Worm (Caenorhabditis elegans) whole organism, young adult: Measurements from ENCODE around the gene crp-1.

Experiments used
- ama-1 ChIP-seq, 3 experiments: fragments of 150-350 bp in 1 of 3; sonication (generic microtip) in 2 of 3; optimal IDR thresholded peaks; 2 replicates each; lab custom pipeline; 2014 to 2018; ENCODE audit warnings: missing biosample characterization in 2 of 3, missing genetic modification characterization in 2 of 3, missing genetic modification reagents in 2 of 3
- bed-1 ChIP-seq: fragments of 200-800 bp; sonication (Bioruptor generic); IDR thresholded peaks from 2 replicates; pipeline ENCODE4 v1.3.6; 2022; ENCODE audit warnings: missing genetic modification reagents, missing genetic modification characterization, missing compliant biosample characterization
- ceh-27 ChIP-seq: fragments of 200-800 bp; sonication (Bioruptor generic); optimal IDR thresholded peaks from 2 replicates; lab custom pipeline; 2018; ENCODE audit warnings: mild to moderate bottlenecking, missing genetic modification characterization, moderate library complexity, missing compliant biosample characterization
- ceh-40 ChIP-seq: fragments of 200-800 bp; sonication (Bioruptor generic); IDR thresholded peaks from 2 replicates; pipeline ENCODE4 v1.3.6; 2022; ENCODE audit warnings: missing genetic modification characterization, missing compliant biosample characterization
- dpff-1 ChIP-seq: sonication (generic microtip); optimal IDR thresholded peaks from 2 replicates; lab custom pipeline; 2017; ENCODE audit warnings: mild to moderate bottlenecking, missing genetic modification characterization, missing compliant biosample characterization
- dpl-1 ChIP-seq: fragments of 150-350 bp; optimal IDR thresholded peaks from 2 replicates; lab custom pipeline; 2014; ENCODE audit warnings: missing biosample characterization, missing genetic modification reagents, missing genetic modification characterization
- hmg-20 ChIP-seq: fragments of 200-800 bp; sonication (Bioruptor generic); IDR thresholded peaks from 2 replicates; pipeline ENCODE4 v1.3.6; 2022; ENCODE audit warnings: missing genetic modification reagents, missing genetic modification characterization, missing compliant biosample characterization
- nfyb-1 ChIP-seq: fragments of 200-800 bp; sonication (Bioruptor generic); IDR thresholded peaks from 2 replicates; pipeline ENCODE4 v1.3.6; 2022; ENCODE audit warnings: missing genetic modification reagents, missing genetic modification characterization, missing compliant biosample characterization
- unc-62 ChIP-seq: fragments of 150-350 bp; optimal IDR thresholded peaks from 2 replicates; lab custom pipeline; 2014; ENCODE audit warnings: missing biosample characterization, missing genetic modification reagents, missing genetic modification characterization

DNA sequence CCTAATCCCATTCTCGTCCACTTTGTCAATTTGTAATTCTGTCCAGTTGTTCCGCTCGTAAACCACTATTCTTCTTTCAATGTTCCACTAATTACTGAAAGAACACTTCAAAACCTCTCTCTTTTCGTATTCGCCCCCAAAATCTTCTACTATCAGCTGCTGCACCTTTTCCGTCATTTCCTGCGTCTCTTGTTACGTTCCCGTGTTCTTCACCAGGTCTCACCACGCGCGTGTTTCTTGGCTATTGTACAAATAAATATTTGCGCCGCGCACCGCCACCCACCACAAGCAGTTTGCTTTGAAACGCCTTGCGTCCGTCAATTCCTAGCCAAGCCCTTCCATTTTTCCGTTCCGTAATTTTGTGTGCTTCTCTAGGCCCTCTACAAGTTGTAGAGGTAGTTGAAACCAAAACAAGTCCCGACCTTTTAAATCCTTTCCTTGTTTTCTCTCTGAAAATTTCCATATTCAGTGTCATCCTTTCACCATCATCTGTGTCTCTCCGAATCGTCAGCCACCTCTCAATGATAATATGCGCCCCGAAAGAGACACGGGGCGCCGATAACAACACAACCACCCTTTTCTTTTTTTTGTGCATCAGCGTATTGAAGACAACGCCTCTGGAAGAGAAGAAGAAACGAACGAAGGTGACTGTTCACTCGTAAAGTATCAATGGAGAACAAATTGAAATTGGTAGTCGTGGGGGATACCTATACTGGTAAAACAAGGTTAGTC lies at the start of gene crp-1, which contains the start of gene Y32F6B.9:
- TF ChIP-seq unc-62 (GFP tag; lab: Kevin White, UChicago) (no peak), nfyb-1 (GFP tag; lab: Robert Waterston, UW) (no peak), ama-1 (optimal IDR thresholded peaks at IDR 0.05; lab: Kevin White, UChicago) (no peak), ama-1 (GFP tag; optimal IDR thresholded peaks at IDR 0.05; lab: Kevin White, UChicago) (no peak), hmg-20 (GFP tag; lab: Robert Waterston, UW) (no peak), bed-1 (GFP tag; lab: Robert Waterston, UW) (no peak), dpff-1 (tag; lab: Kevin White, UChicago) (no peak), ceh-40 (no peak), ceh-27 (no peak), dpl-1 (GFP tag; lab: Kevin White, UChicago) (no peak)
